Worm (Caenorhabditis elegans) whole organism, early embryonic: ENCODE data around the gene F55A4.3.

Experiments
- B0310.2 ChIP-seq: sonication (generic microtip); optimal IDR thresholded peaks from 2 replicates; lab custom pipeline; 2016; ENCODE audit warnings: mild to moderate bottlenecking, missing genetic modification characterization, missing compliant biosample characterization
- F13C5.2 ChIP-seq: sonication (generic microtip); optimal IDR thresholded peaks from 2 replicates; lab custom pipeline; 2017; ENCODE audit warnings: mild to moderate bottlenecking, missing genetic modification characterization, inconsistent platforms, missing compliant biosample characterization
- aly-1 ChIP-seq: sonication (generic microtip); optimal IDR thresholded peaks from 2 replicates; lab custom pipeline; 2016; ENCODE audit warnings: missing genetic modification characterization, missing compliant biosample characterization
- ama-1 ChIP-seq: fragments of 150-350 bp; optimal IDR thresholded peaks from 2 replicates; lab custom pipeline; 2014
- ceh-13 ChIP-seq: fragments of 200-800 bp; sonication (Bioruptor generic); optimal IDR thresholded peaks from 2 replicates; lab custom pipeline; 2018; ENCODE audit warnings: mild to moderate bottlenecking, missing genetic modification characterization, missing compliant biosample characterization
- ceh-36 ChIP-seq: sonication (generic microtip); optimal IDR thresholded peaks from 2 replicates; lab custom pipeline; 2016; ENCODE audit warnings: missing genetic modification characterization, inconsistent platforms, missing compliant biosample characterization
- ets-7 ChIP-seq: sonication (generic microtip); optimal IDR thresholded peaks from 2 replicates; lab custom pipeline; 2016; ENCODE audit warnings: missing genotype, missing genetic modification characterization, missing compliant biosample characterization
- flt-1 ChIP-seq: fragments of 200-800 bp; sonication (Bioruptor generic); IDR thresholded peaks from 2 replicates; pipeline ENCODE4 v1.3.6; 2022; ENCODE audit warnings: missing genetic modification characterization, missing compliant biosample characterization
- hmbx-1 ChIP-seq: sonication (generic microtip); optimal IDR thresholded peaks from 2 replicates; lab custom pipeline; 2016; ENCODE audit warnings: mild to moderate bottlenecking, missing genetic modification characterization, missing compliant biosample characterization
- hmg-4 ChIP-seq: fragments of 200-800 bp; sonication (Bioruptor generic); optimal IDR thresholded peaks from 2 replicates; lab custom pipeline; 2018; ENCODE audit warnings: mild to moderate bottlenecking, missing genetic modification characterization, missing compliant biosample characterization
- hnd-1 ChIP-seq: sonication (generic microtip); optimal IDR thresholded peaks from 2 replicates; lab custom pipeline; 2016; ENCODE audit warnings: missing genetic modification characterization, missing compliant biosample characterization
- pes-1 ChIP-seq: fragments of 200-800 bp; sonication (Bioruptor generic); IDR thresholded peaks from 2 replicates; pipeline ENCODE4 v1.3.6; 2022; ENCODE audit warnings: missing genetic modification reagents, missing genetic modification characterization, missing compliant biosample characterization
- scrt-1 ChIP-seq: fragments of 200-800 bp; sonication (Bioruptor generic); IDR thresholded peaks from 2 replicates; pipeline ENCODE4 v1.3.6; 2022; ENCODE audit warnings: missing genetic modification characterization, missing compliant biosample characterization
- sea-1 ChIP-seq: fragments of 200-800 bp; sonication (Bioruptor generic); conservative IDR thresholded peaks from 2 replicates; pipeline ENCODE4 v1.3.6; 2022; ENCODE audit warnings: missing genetic modification characterization, missing compliant biosample characterization
- tbx-11 ChIP-seq: fragments of 200-800 bp; sonication (Bioruptor generic); IDR thresholded peaks from 2 replicates; pipeline ENCODE4 v1.3.6; 2022; ENCODE audit warnings: missing genetic modification characterization, missing compliant biosample characterization
- tbx-37 ChIP-seq: fragments of 200-800 bp; sonication (Bioruptor generic); conservative IDR thresholded peaks from 2 replicates; pipeline ENCODE4 v1.3.6; 2022; ENCODE audit warnings: missing genetic modification reagents, missing genetic modification characterization, missing compliant biosample characterization
- tra-4 ChIP-seq: sonication (generic microtip); optimal IDR thresholded peaks from 2 replicates; lab custom pipeline; 2017; ENCODE audit warnings: missing genetic modification characterization, missing compliant biosample characterization

The F55A4.3 gene

ce11 chrX:1052960-1053359 lies 28.1 kb upstream of the F55A4.3 start:
- TF ChIP-seq tbx-11 (GFP tag; lab: Robert Waterston, UW), result no peak
- no peak for TF ChIP-seq flt-1 (GFP tag; lab: Robert Waterston, UW)
- no peak for TF ChIP-seq scrt-1 (GFP tag; lab: Robert Waterston, UW)
- TF ChIP-seq pes-1 (GFP tag; lab: Robert Waterston, UW), result no peak
- TF ChIP-seq tbx-37, result no peak

ce11 chrX:1051041-1051440 lies 26.1 kb upstream of the F55A4.3 start:
- TF ChIP-seq ama-1 (lab: Kevin White, UChicago) (no peak), ets-7 (tag; lab: Kevin White, UChicago) (no peak), pes-1 (GFP tag; lab: Robert Waterston, UW) (no peak), aly-1 (no peak), ceh-36 (no peak), hmg-4 (GFP tag; lab: Kevin White, UChicago) (no peak), F13C5.2 (tag; lab: Kevin White, UChicago) (no peak), flt-1 (GFP tag; lab: Robert Waterston, UW) (no peak), scrt-1 (GFP tag; lab: Robert Waterston, UW) (no peak), tbx-11 (GFP tag; lab: Robert Waterston, UW) (no peak), tra-4 (no peak), B0310.2 (no peak), tbx-37 (no peak)

- TF ChIP-seq flt-1 (GFP tag; lab: Robert Waterston, UW), result no peak
- no peak for TF ChIP-seq sea-1 (GFP tag; lab: Robert Waterston, UW)
- TF ChIP-seq hmg-4 (GFP tag; lab: Kevin White, UChicago), result no peak
- no peak for TF ChIP-seq aly-1
- no peak for TF ChIP-seq hnd-1 (tag; lab: Kevin White, UChicago)
- TF ChIP-seq ceh-13 (GFP tag; lab: Kevin White, UChicago), result no peak
- TF ChIP-seq ama-1 (lab: Kevin White, UChicago), result no peak
- TF ChIP-seq tra-4, result no peak
- no peak for TF ChIP-seq F13C5.2 (tag; lab: Kevin White, UChicago)
- no peak for TF ChIP-seq ets-7 (tag; lab: Kevin White, UChicago)
- TF ChIP-seq tbx-37, result no peak
- TF ChIP-seq scrt-1 (GFP tag; lab: Robert Waterston, UW), result no peak
Measured at ce11 chrX:1046156-1046831, 21.4 kb upstream of the F55A4.3 start, which contains the start of gene vpat-1. vpat-1 (minus strand) TSS chrX:1046206.

- TF ChIP-seq scrt-1 (GFP tag; lab: Robert Waterston, UW), result no peak
- TF ChIP-seq hmbx-1 (tag; lab: Kevin White, UChicago), result no peak
Measured at ce11 chrX:1044327-1044726, 19.4 kb upstream of the F55A4.3 start.

ce11 chrX:1038347-1038746 lies 13.4 kb upstream of the F55A4.3 start, which contains the start of gene F55A4.7:
F55A4.7 (minus strand) TSS chrX:1038447.
- TF ChIP-seq hmbx-1 (tag; lab: Kevin White, UChicago) (no peak), tbx-11 (GFP tag; lab: Robert Waterston, UW) (no peak), ets-7 (tag; lab: Kevin White, UChicago) (no peak), ama-1 (lab: Kevin White, UChicago) (no peak), hnd-1 (tag; lab: Kevin White, UChicago) (no peak), scrt-1 (GFP tag; lab: Robert Waterston, UW) (no peak)

- no peak for TF ChIP-seq flt-1 (GFP tag; lab: Robert Waterston, UW)
- TF ChIP-seq hmg-4 (GFP tag; lab: Kevin White, UChicago), result peak; percentile 48
- TF ChIP-seq F13C5.2 (tag; lab: Kevin White, UChicago), result peak; percentile 53
Measured at ce11 chrX:1035039-1035598, 10.2 kb upstream of the F55A4.3 start, which contains the start of the genes stau-1 and sec-22. stau-1 (minus strand) TSS chrX:1035286. sec-22 (plus strand) TSS chrX:1035548.

- TF ChIP-seq ama-1 (lab: Kevin White, UChicago) (no peak), hmg-4 (GFP tag; lab: Kevin White, UChicago) (no peak)
Measured at ce11 chrX:1030867-1031266, 6.0 kb upstream of the F55A4.3 start.

ce11 chrX:1027370-1027769 lies 2.5 kb upstream of the F55A4.3 start:
- TF ChIP-seq ama-1 (lab: Kevin White, UChicago), result no peak
- TF ChIP-seq F13C5.2 (tag; lab: Kevin White, UChicago), result no peak
- no peak for TF ChIP-seq hmg-4 (GFP tag; lab: Kevin White, UChicago)
- no peak for TF ChIP-seq scrt-1 (GFP tag; lab: Robert Waterston, UW)
- TF ChIP-seq ceh-36, result no peak
- no peak for TF ChIP-seq pes-1 (GFP tag; lab: Robert Waterston, UW)
- no peak for TF ChIP-seq ets-7 (tag; lab: Kevin White, UChicago)

- TF ChIP-seq tbx-11 (GFP tag; lab: Robert Waterston, UW) (no peak), ets-7 (tag; lab: Kevin White, UChicago) (no peak)
Measured at ce11 chrX:1026722-1027121, 1.8 kb upstream of the F55A4.3 start.
